Worm (Caenorhabditis elegans): ENCODE measurements around the gene mltn-8.

- TF ChIP-seq skn-1 (tag; optimal IDR thresholded peaks at IDR 0.05) (no peak), ama-1 (optimal IDR thresholded peaks at IDR 0.05) (no peak), snpc-4 (tag; optimal IDR thresholded peaks at IDR 0.05) (no peak), nhr-28 (tag; optimal IDR thresholded peaks at IDR 0.05) (no peak), zag-1 (tag; optimal IDR thresholded peaks at IDR 0.05) (no peak), ztf-4 (tag; optimal IDR thresholded peaks at IDR 0.05) (no peak), R02D3.7 (tag; optimal IDR thresholded peaks at IDR 0.05) (no peak), elt-3 (tag; optimal IDR thresholded peaks at IDR 0.05) (no peak), nhr-237 (tag; optimal IDR thresholded peaks at IDR 0.05) (no peak), fos-1 (tag; optimal IDR thresholded peaks at IDR 0.05) (no peak)
Measured at ce11 chrV:384511-384910, 4.4 kb upstream of the mltn-8 start.
